Fruit fly (Drosophila melanogaster) whole organism, embryonic: Measurements from ENCODE around the gene CG12075.

Source experiments
- ATbp ChIP-seq: fragments of 200-800 bp; sonication (Bioruptor generic); optimal IDR thresholded peaks from 2 replicates; lab custom pipeline; 2017; ENCODE audit warnings: missing biosample characterization, mild to moderate bottlenecking, missing genetic modification characterization, missing genetic modification reagents
- CG10321 ChIP-seq: fragments of 200-800 bp; sonication (Bioruptor generic); IDR thresholded peaks from 2 replicates; pipeline ENCODE4 v1.3.6; 2022; ENCODE audit warnings: missing biosample characterization, missing genetic modification characterization
- CG12659 ChIP-seq: fragments of 200-800 bp; sonication (Bioruptor generic); optimal IDR thresholded peaks from 3 replicates; lab custom pipeline; 2017; ENCODE audit warnings: mild to moderate bottlenecking, missing biosample characterization, missing genetic modification reagents, missing genetic modification characterization
- CG14014 ChIP-seq: fragments of 200-800 bp; sonication (Bioruptor generic); IDR thresholded peaks from 2 replicates; pipeline ENCODE4 v1.3.6; 2022; ENCODE audit warnings: missing biosample characterization, missing genetic modification characterization
- CG16813 ChIP-seq: fragments of 200-800 bp; sonication (Bioruptor generic); IDR thresholded peaks from 3 replicates; pipeline ENCODE4 v1.3.6; 2022; ENCODE audit warnings: missing biosample characterization, missing genetic modification characterization; ENCODE audit not compliant: partially characterized antibody
- CG18599 ChIP-seq: fragments of 200-800 bp; sonication (Bioruptor generic); optimal IDR thresholded peaks from 3 replicates; lab custom pipeline; 2017; ENCODE audit warnings: missing biosample characterization, missing genetic modification characterization, mild to moderate bottlenecking, moderate library complexity, missing genetic modification reagents
- CG2889 ChIP-seq: fragments of 200-800 bp; sonication (Bioruptor generic); IDR thresholded peaks from 3 replicates; pipeline ENCODE4 v1.3.6; 2022; ENCODE audit warnings: missing biosample characterization, missing genetic modification characterization
- CG3407 ChIP-seq: fragments of 200-800 bp; sonication (Bioruptor generic); optimal IDR thresholded peaks from 2 replicates; lab custom pipeline; 2018; ENCODE audit warnings: missing biosample characterization, mild to moderate bottlenecking, missing genetic modification characterization
- CG42726 ChIP-seq: fragments of 200-800 bp; sonication (Bioruptor generic); IDR thresholded peaks from 2 replicates; pipeline ENCODE4 v1.3.6; 2022; ENCODE audit warnings: missing biosample characterization, missing genetic modification characterization; ENCODE audit not compliant: partially characterized antibody
- CG4360 ChIP-seq: fragments of 200-800 bp; sonication (Bioruptor generic); IDR thresholded peaks from 2 replicates; pipeline ENCODE4 v1.3.6; 2022; ENCODE audit warnings: missing biosample characterization, missing genetic modification characterization
- CG4707 ChIP-seq: fragments of 200-800 bp; sonication (Bioruptor generic); optimal IDR thresholded peaks from 2 replicates; lab custom pipeline; 2018; ENCODE audit warnings: missing biosample characterization, mild to moderate bottlenecking, missing genetic modification characterization, moderate library complexity
- CG6689 ChIP-seq: fragments of 200-800 bp; sonication (Bioruptor generic); IDR thresholded peaks from 2 replicates; pipeline ENCODE4 v1.3.6; 2022; ENCODE audit warnings: missing biosample characterization, missing genetic modification characterization
- CG7786 ChIP-seq: fragments of 200-800 bp; sonication (Bioruptor generic); optimal IDR thresholded peaks from 2 replicates; lab custom pipeline; 2016; ENCODE audit warnings: missing biosample characterization, missing genetic modification characterization
- CG8281 ChIP-seq: fragments of 200-800 bp; sonication (Bioruptor generic); optimal IDR thresholded peaks from 2 replicates; lab custom pipeline; 2018; ENCODE audit warnings: missing biosample characterization, mild to moderate bottlenecking, missing genetic modification characterization, moderate library complexity
- CG8290 ChIP-seq, 3 experiments: fragments of 200-800 bp; sonication (Bioruptor generic); optimal IDR thresholded peaks; 2 replicates each; lab custom pipeline; 2016 to 2019; ENCODE audit warnings: missing biosample characterization in 3 of 3, missing genetic modification characterization in 3 of 3, mild to moderate bottlenecking in 2 of 3, moderate library complexity in 1 of 3
- CG9817 ChIP-seq: fragments of 200-800 bp; sonication (Bioruptor generic); optimal IDR thresholded peaks from 2 replicates; lab custom pipeline; 2018; ENCODE audit warnings: missing biosample characterization, mild to moderate bottlenecking, missing genetic modification characterization, moderate library complexity
- Chrac-16 ChIP-seq: fragments of 200-800 bp; sonication (Bioruptor generic); optimal IDR thresholded peaks from 3 replicates; lab custom pipeline; 2016; ENCODE audit warnings: missing biosample characterization, missing genetic modification characterization
- Doc2 ChIP-seq: fragments of 200-800 bp; sonication (Bioruptor generic); IDR thresholded peaks from 2 replicates; pipeline ENCODE4 v1.3.6; 2022; ENCODE audit warnings: missing biosample characterization, missing genetic modification characterization
- Dp ChIP-seq: fragments of 200-800 bp; sonication (Bioruptor generic); optimal IDR thresholded peaks from 2 replicates; lab custom pipeline; 2018; ENCODE audit warnings: missing biosample characterization, mild to moderate bottlenecking, missing genetic modification characterization, moderate library complexity
- Drgx ChIP-seq: fragments of 200-800 bp; sonication (Bioruptor generic); IDR thresholded peaks from 2 replicates; pipeline ENCODE4 v1.3.6; 2022; ENCODE audit warnings: missing biosample characterization, missing genetic modification characterization
- E2f2 ChIP-seq: fragments of 200-800 bp; sonication (Bioruptor generic); IDR thresholded peaks from 2 replicates; pipeline ENCODE4 v1.3.6; 2022; ENCODE audit warnings: missing biosample characterization, missing genetic modification characterization
- Max ChIP-seq: fragments of 200-800 bp; sonication (Bioruptor generic); optimal IDR thresholded peaks from 2 replicates; lab custom pipeline; 2016; ENCODE audit warnings: missing biosample characterization, mild to moderate bottlenecking, missing genetic modification characterization
- PHDP ChIP-seq: fragments of 200-800 bp; sonication (Bioruptor generic); optimal IDR thresholded peaks from 3 replicates; lab custom pipeline; 2018; ENCODE audit warnings: missing biosample characterization, mild to moderate bottlenecking, missing genetic modification characterization, moderate library complexity
- Pdp1 ChIP-seq, 2 experiments: fragments of 200-800 bp; sonication (Bioruptor generic); optimal IDR thresholded peaks; 3 replicates each; lab custom pipeline; 2016; ENCODE audit warnings: missing biosample characterization in 2 of 2, missing genetic modification characterization in 2 of 2, mild to moderate bottlenecking in 1 of 2, moderate library complexity in 1 of 2
- Rfx ChIP-seq: fragments of 200-800 bp; sonication (Bioruptor generic); IDR thresholded peaks from 2 replicates; pipeline ENCODE4 v1.3.6; 2022; ENCODE audit warnings: missing biosample characterization, missing genetic modification characterization
- Six4 ChIP-seq: fragments of 200-800 bp; sonication (Bioruptor generic); optimal IDR thresholded peaks from 2 replicates; lab custom pipeline; 2016; ENCODE audit warnings: missing biosample characterization, missing genetic modification characterization
- ab ChIP-seq: fragments of 200-800 bp; sonication (Bioruptor generic); optimal IDR thresholded peaks from 2 replicates; lab custom pipeline; 2016; ENCODE audit warnings: missing biosample characterization, missing genetic modification characterization
- ac ChIP-seq: fragments of 200-800 bp; sonication (Bioruptor generic); optimal IDR thresholded peaks from 3 replicates; lab custom pipeline; 2017; ENCODE audit warnings: missing biosample characterization, mild to moderate bottlenecking, missing genetic modification characterization
- ase ChIP-seq: fragments of 200-800 bp; sonication (Bioruptor generic); IDR thresholded peaks from 3 replicates; pipeline ENCODE4 v1.3.6; 2022; ENCODE audit warnings: missing biosample characterization, missing genetic modification characterization
- bowl ChIP-seq: fragments of 200-800 bp; sonication (Bioruptor generic); IDR thresholded peaks from 2 replicates; pipeline ENCODE4 v1.3.6; 2022; ENCODE audit warnings: missing biosample characterization, missing genetic modification characterization
- br ChIP-seq: fragments of >200 bp; optimal IDR thresholded peaks from 2 replicates; lab custom pipeline; 2017
- chinmo ChIP-seq: fragments of 200-800 bp; sonication (Bioruptor generic); IDR thresholded peaks from 4 replicates; pipeline ENCODE4 v1.3.6; 2022; ENCODE audit warnings: missing biosample characterization, missing genetic modification characterization; ENCODE audit not compliant: partially characterized antibody
- ci ChIP-seq: fragments of 200-800 bp; sonication (Bioruptor generic); IDR thresholded peaks from 3 replicates; pipeline ENCODE4 v1.3.6; 2022; ENCODE audit warnings: missing biosample characterization, missing genetic modification characterization
- cwo ChIP-seq: fragments of 200-800 bp; sonication (Bioruptor generic); optimal IDR thresholded peaks from 3 replicates; lab custom pipeline; 2017; ENCODE audit warnings: missing biosample characterization, missing genetic modification characterization, mild to moderate bottlenecking, moderate library complexity, missing genetic modification reagents
- dpn ChIP-seq, 2 experiments: fragments of 200-800 bp; sonication (Bioruptor generic); optimal IDR thresholded peaks; 3 replicates each; lab custom pipeline; 2016; ENCODE audit warnings: missing biosample characterization in 2 of 2, missing genetic modification characterization in 2 of 2
- dysf ChIP-seq: fragments of 200-800 bp; sonication (Bioruptor generic); IDR thresholded peaks from 3 replicates; pipeline ENCODE4 v1.3.6; 2022; ENCODE audit warnings: missing biosample characterization, missing genetic modification characterization
- gem ChIP-seq: fragments of 200-800 bp; sonication (Bioruptor generic); optimal IDR thresholded peaks from 2 replicates; lab custom pipeline; 2019; ENCODE audit warnings: missing biosample characterization, mild to moderate bottlenecking, missing genetic modification characterization, moderate library complexity
- ham ChIP-seq: fragments of 200-800 bp; sonication (Bioruptor generic); IDR thresholded peaks from 2 replicates; pipeline ENCODE4 v1.3.6; 2022; ENCODE audit warnings: missing biosample characterization, missing genetic modification characterization
- mirr ChIP-seq: fragments of 200-800 bp; sonication (Bioruptor generic); optimal IDR thresholded peaks from 3 replicates; lab custom pipeline; 2018; ENCODE audit warnings: missing biosample characterization, mild to moderate bottlenecking, missing genetic modification characterization
- nerfin-1 ChIP-seq: fragments of 200-800 bp; sonication (Bioruptor generic); optimal IDR thresholded peaks from 3 replicates; lab custom pipeline; 2019; ENCODE audit warnings: missing biosample characterization, mild to moderate bottlenecking, missing genetic modification characterization, moderate library complexity
- otp ChIP-seq: fragments of 200-800 bp; sonication (Bioruptor generic); IDR thresholded peaks from 3 replicates; pipeline ENCODE4, ENCODE4 v1.3.6; 2022; ENCODE audit warnings: missing biosample characterization, missing genetic modification characterization
- pita ChIP-seq: fragments of 200-800 bp; sonication (Bioruptor generic); optimal IDR thresholded peaks from 2 replicates; lab custom pipeline; 2017; ENCODE audit warnings: missing biosample characterization, mild to moderate bottlenecking, missing genetic modification characterization
- ranshi ChIP-seq: fragments of 200-800 bp; sonication (Bioruptor generic); IDR thresholded peaks from 2 replicates; pipeline ENCODE4 v1.3.6; 2022; ENCODE audit warnings: missing biosample characterization, missing genetic modification characterization
- row ChIP-seq: fragments of 200-800 bp; sonication (Bioruptor generic); IDR thresholded peaks from 3 replicates; pipeline ENCODE4 v1.3.6; 2022; ENCODE audit warnings: missing biosample characterization, missing genetic modification characterization
- slp2 ChIP-seq: fragments of 200-800 bp; sonication (Bioruptor generic); optimal IDR thresholded peaks from 2 replicates; lab custom pipeline; 2016; ENCODE audit warnings: missing biosample characterization, missing genetic modification characterization
- sr ChIP-seq: fragments of 200-800 bp; sonication (Bioruptor generic); IDR thresholded peaks from 3 replicates; pipeline ENCODE4 v1.3.6; 2022; ENCODE audit warnings: missing biosample characterization, missing genetic modification characterization
- tup ChIP-seq: fragments of 200-800 bp; sonication (Bioruptor generic); optimal IDR thresholded peaks from 2 replicates; lab custom pipeline; 2016; ENCODE audit warnings: missing biosample characterization, mild to moderate bottlenecking, missing genetic modification characterization, moderate library complexity
- twi ChIP-seq: fragments of 200-800 bp; optimal IDR thresholded peaks from 2 replicates; lab custom pipeline; 2019; ENCODE audit warnings: missing biosample characterization, mild to moderate bottlenecking, missing genetic modification characterization, moderate library complexity
- usp ChIP-seq: fragments of >200 bp; optimal IDR thresholded peaks from 2 replicates; lab custom pipeline; 2017; ENCODE audit warnings: missing biosample characterization, missing genetic modification characterization
- zf30C ChIP-seq: fragments of 200-800 bp; sonication (Bioruptor generic); optimal IDR thresholded peaks from 3 replicates; lab custom pipeline; 2018; ENCODE audit warnings: missing biosample characterization, mild to moderate bottlenecking, missing genetic modification characterization
- zfh1 ChIP-seq: fragments of 200-800 bp; sonication (Bioruptor generic); IDR thresholded peaks from 3 replicates; pipeline ENCODE4 v1.3.6; 2022; ENCODE audit warnings: missing biosample characterization, missing genetic modification characterization

Gene CG12075

DNA sequence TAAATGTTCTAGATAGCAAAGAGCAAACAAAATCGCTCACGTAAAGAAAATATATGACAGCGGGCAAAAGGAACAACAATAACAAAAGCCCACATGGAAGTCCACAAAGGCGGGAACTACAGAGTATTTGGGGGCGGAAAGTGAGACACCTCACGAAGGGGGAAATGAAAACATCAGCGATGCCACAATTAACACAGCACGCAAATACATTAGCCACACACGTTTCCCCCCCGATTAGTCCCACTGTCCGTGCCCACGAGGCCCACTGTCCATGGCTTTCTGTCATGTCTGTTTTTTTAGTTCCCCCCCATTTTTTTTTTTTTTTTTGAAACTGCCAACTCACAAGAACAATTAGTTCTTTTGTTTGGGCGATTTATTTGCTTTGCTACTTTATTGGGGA is 45.8 kb downstream of the CG12075 start (continued):
- TF ChIP-seq Max (GFP tag; lab: Kevin White, UChicago) (no peak), usp (GFP tag; lab: Kevin White, UChicago) (no peak), chinmo (GFP tag; lab: Robert Waterston, UW) (0 out of 4 replicates have a peak, but pooled peaks have one; percentile 19), CG7786 (no peak), Doc2 (GFP tag; lab: Robert Waterston, UW) (no peak), slp2 (GFP tag; lab: Kevin White, UChicago) (no peak), CG3407 (no peak), zf30C (no peak), CG4707 (GFP tag; lab: Kevin White, UChicago) (peak; percentile 66), CG2889 (no peak), ATbp (no peak), bowl (GFP tag; lab: Robert Waterston, UW) (no peak), dysf (peak; percentile 48; the same call in 1 of the 3 replicates), CG14014 (GFP tag; lab: Robert Waterston, UW) (peak; percentile 48; the same call in 1 of the 2 replicates), Chrac-16 (GFP tag; lab: Kevin White, UChicago) (no peak), ac (GFP tag; lab: Kevin White, UChicago) (no peak), Dp (GFP tag; lab: Kevin White, UChicago) (no peak), CG10321 (no peak), ranshi (no peak), pita (GFP tag; lab: Kevin White, UChicago) (no peak), CG16813 (GFP tag; lab: Robert Waterston, UW) (no peak), CG8290 (GFP tag; optimal IDR thresholded peaks at IDR 0.05; lab: Kevin White, UChicago) (no peak), CG8290 (tag; optimal IDR thresholded peaks at IDR 0.05; lab: Kevin White, UChicago) (peak in 1 of 2 experiments; percentile 46), CG12659 (GFP tag; lab: Kevin White, UChicago) (peak; percentile 9), ci (GFP tag; lab: Robert Waterston, UW) (no peak), ham (no peak), gem (tag; lab: Kevin White, UChicago) (no peak), cwo (GFP tag; lab: Kevin White, UChicago) (peak; percentile 31), PHDP (tag; lab: Kevin White, UChicago) (no peak), CG6689 (GFP tag; lab: Robert Waterston, UW) (no peak), twi (tag; lab: Kevin White, UChicago) (no peak), ase (0 out of 3 replicates have a peak, but pooled peaks have one; percentile 35), zfh1 (GFP tag; lab: Robert Waterston, UW) (0 out of 3 replicates have a peak, but pooled peaks have one; percentile 44), CG9817 (tag; lab: Kevin White, UChicago) (no peak), sr (GFP tag; lab: Robert Waterston, UW) (peak; percentile 41; the same call in 1 of the 3 replicates), dpn (GFP tag; optimal IDR thresholded peaks at IDR 0.05; lab: Kevin White, UChicago) (peak in 1 of 2 experiments; percentile 6), CG4360 (GFP tag; lab: Robert Waterston, UW) (no peak), E2f2 (GFP tag; lab: Robert Waterston, UW) (no peak), br (lab: Kevin White, UChicago) (no peak), tup (GFP tag; lab: Kevin White, UChicago) (no peak), CG18599 (peak; percentile 28), nerfin-1 (no peak), CG42726 (no peak), Drgx (GFP tag; lab: Robert Waterston, UW) (no peak), mirr (GFP tag; lab: Kevin White, UChicago) (no peak), ab (GFP tag; lab: Kevin White, UChicago) (no peak), Rfx (GFP tag; lab: Robert Waterston, UW) (peak; percentile 69), Six4 (GFP tag; lab: Kevin White, UChicago) (no peak), row (peak; percentile 52; the same call in 1 of the 3 replicates), CG8281 (no peak), Pdp1 (GFP tag; optimal IDR thresholded peaks at IDR 0.05; lab: Kevin White, UChicago) (no peak), otp (0 out of 3 replicates have a peak, but pooled peaks have one; percentile 44)
